Worm (Caenorhabditis elegans) whole organism, L4 larva: ENCODE data around the gene Y47D7A.17.

ENCODE experiments used
- F37D6.2 ChIP-seq: sonication (generic microtip); optimal IDR thresholded peaks from 2 replicates; lab custom pipeline; 2016; ENCODE audit warnings: mild to moderate bottlenecking, missing genetic modification characterization, missing compliant biosample characterization
- F49E8.2 ChIP-seq: sonication (generic microtip); optimal IDR thresholded peaks from 2 replicates; lab custom pipeline; 2016; ENCODE audit warnings: missing compliant biosample characterization, mild to moderate bottlenecking, missing genetic modification characterization, borderline replicate concordance
- Y48G9A.11 ChIP-seq: fragments of 200-800 bp; sonication (Bioruptor generic); IDR thresholded peaks from 2 replicates; pipeline ENCODE4 v1.3.6; 2022; ENCODE audit warnings: missing genetic modification reagents, missing genetic modification characterization, missing compliant biosample characterization
- Y5F2A.4 ChIP-seq: fragments of 200-800 bp; sonication (Bioruptor generic); optimal IDR thresholded peaks from 2 replicates; lab custom pipeline; 2018; ENCODE audit warnings: mild to moderate bottlenecking, missing genetic modification characterization, missing compliant biosample characterization
- Y75B8A.6 ChIP-seq: fragments of 200-800 bp; sonication (Bioruptor generic); IDR thresholded peaks from 2 replicates; pipeline ENCODE4 v1.3.6; 2022; ENCODE audit warnings: missing genetic modification reagents, missing genetic modification characterization, missing compliant biosample characterization
- arid-1 ChIP-seq: fragments of 200-800 bp; sonication (Bioruptor generic); conservative IDR thresholded peaks from 2 replicates; pipeline ENCODE4 v1.3.6; 2022; ENCODE audit warnings: missing genetic modification reagents, missing genetic modification characterization, missing compliant biosample characterization
- ceh-32 ChIP-seq: sonication (generic microtip); optimal IDR thresholded peaks from 2 replicates; lab custom pipeline; 2016; ENCODE audit warnings: mild to moderate bottlenecking, missing genetic modification characterization, missing compliant biosample characterization; ENCODE audit not compliant: poor library complexity
- ceh-44 ChIP-seq: fragments of 200-800 bp; sonication (Bioruptor generic); IDR thresholded peaks from 2 replicates; pipeline ENCODE4 v1.3.6; 2022; ENCODE audit warnings: missing genetic modification reagents, missing genetic modification characterization, missing compliant biosample characterization
- ceh-82 ChIP-seq: sonication (generic microtip); optimal IDR thresholded peaks from 2 replicates; lab custom pipeline; 2017; ENCODE audit warnings: missing biosample characterization, missing genetic modification characterization
- daf-19 ChIP-seq: fragments of 200-800 bp; sonication (Bioruptor generic); conservative IDR thresholded peaks from 2 replicates; pipeline ENCODE4 v1.3.6; 2022; ENCODE audit warnings: missing genetic modification characterization, missing compliant biosample characterization
- dmd-6 ChIP-seq: fragments of 200-800 bp; sonication (Bioruptor generic); IDR thresholded peaks from 2 replicates; pipeline ENCODE4 v1.3.6; 2022; ENCODE audit warnings: missing genetic modification reagents, missing genetic modification characterization, missing compliant biosample characterization
- dmd-8 ChIP-seq: fragments of 200-800 bp; sonication (Bioruptor generic); IDR thresholded peaks from 2 replicates; pipeline ENCODE4 v1.3.6; 2022; ENCODE audit warnings: missing genetic modification characterization, missing compliant biosample characterization
- dmd-9 ChIP-seq: fragments of 200-800 bp; sonication (Bioruptor generic); IDR thresholded peaks from 2 replicates; pipeline ENCODE4 v1.3.6; 2022; ENCODE audit warnings: missing genetic modification reagents, missing genetic modification characterization, missing compliant biosample characterization
- egl-27 ChIP-seq: sonication (generic microtip); optimal IDR thresholded peaks from 3 replicates; lab custom pipeline; 2017; ENCODE audit warnings: missing biosample characterization, missing genetic modification reagents, missing genetic modification characterization
- fkh-10 ChIP-seq: fragments of 150-350 bp; optimal IDR thresholded peaks from 2 replicates; lab custom pipeline; 2014; ENCODE audit warnings: missing biosample characterization, missing genetic modification reagents, missing genetic modification characterization
- fos-1 ChIP-seq: fragments of 150-350 bp; optimal IDR thresholded peaks from 2 replicates; lab custom pipeline; 2014; ENCODE audit warnings: missing biosample characterization, missing genetic modification characterization
- hif-1 ChIP-seq, 2 experiments: sonication (generic microtip); optimal IDR thresholded peaks; 2 replicates each; lab custom pipeline; 2016 to 2017; ENCODE audit warnings: missing compliant biosample characterization in 2 of 2, missing genetic modification characterization in 2 of 2, missing genetic modification reagents in 2 of 2, missing genotype in 2 of 2, mild to moderate bottlenecking in 1 of 2
- hlh-11 ChIP-seq: fragments of 200-800 bp; sonication (Bioruptor generic); optimal IDR thresholded peaks from 2 replicates; lab custom pipeline; 2018; ENCODE audit warnings: mild to moderate bottlenecking, missing genetic modification characterization, missing compliant biosample characterization
- hlh-30 ChIP-seq: sonication (generic microtip); optimal IDR thresholded peaks from 2 replicates; lab custom pipeline; 2017; ENCODE audit warnings: antibody characterized with exemption, mild to moderate bottlenecking, missing genetic modification characterization, missing compliant biosample characterization; ENCODE audit not compliant: insufficient read depth
- hmg-1.1 ChIP-seq: fragments of 200-800 bp; sonication (Bioruptor generic); IDR thresholded peaks from 2 replicates; pipeline ENCODE4 v1.3.6; 2022; ENCODE audit warnings: missing genetic modification reagents, missing genetic modification characterization, missing compliant biosample characterization
- lin-38 ChIP-seq: fragments of 200-800 bp; sonication (Bioruptor generic); IDR thresholded peaks from 2 replicates; pipeline ENCODE4 v1.3.6; 2022; ENCODE audit warnings: missing genetic modification reagents, missing genetic modification characterization, missing compliant biosample characterization
- lir-3 ChIP-seq: sonication (generic microtip); optimal IDR thresholded peaks from 2 replicates; lab custom pipeline; 2016; ENCODE audit warnings: mild to moderate bottlenecking, missing genetic modification characterization, missing compliant biosample characterization
- madf-9 ChIP-seq: fragments of 200-800 bp; sonication (Bioruptor generic); conservative IDR thresholded peaks from 2 replicates; pipeline ENCODE4 v1.3.6; 2022; ENCODE audit warnings: missing genetic modification reagents, missing genetic modification characterization, missing compliant biosample characterization
- mdl-1 ChIP-seq, 2 experiments: fragments of 150-350 bp in 1 of 2; sonication (generic microtip) in 1 of 2; optimal IDR thresholded peaks; 2 replicates each; lab custom pipeline; 2014 to 2017; ENCODE audit warnings: missing biosample characterization in 2 of 2, missing genetic modification characterization in 2 of 2
- mdt-29 ChIP-seq: fragments of 200-800 bp; sonication (Bioruptor generic); IDR thresholded peaks from 2 replicates; pipeline ENCODE4 v1.3.6; 2022; ENCODE audit warnings: missing genetic modification reagents, missing genetic modification characterization, missing compliant biosample characterization
- mep-1 ChIP-seq: fragments of 150-350 bp; sonication (generic microtip); optimal IDR thresholded peaks from 3 replicates; lab custom pipeline; 2014; ENCODE audit warnings: missing biosample characterization, missing genetic modification characterization
- mes-2 ChIP-seq: sonication (generic microtip); optimal IDR thresholded peaks from 2 replicates; lab custom pipeline; 2016; ENCODE audit warnings: missing genotype, mild to moderate bottlenecking, missing genetic modification characterization, missing compliant biosample characterization; ENCODE audit not compliant: poor library complexity, severe bottlenecking
- nhr-10 ChIP-seq: fragments of 150-350 bp; optimal IDR thresholded peaks from 2 replicates; lab custom pipeline; 2014; ENCODE audit warnings: missing biosample characterization, missing genetic modification characterization
- nhr-11 ChIP-seq: fragments of 150-350 bp; optimal IDR thresholded peaks from 2 replicates; lab custom pipeline; 2014; ENCODE audit warnings: missing biosample characterization, missing genetic modification characterization
- nhr-48 ChIP-seq: sonication (generic microtip); optimal IDR thresholded peaks from 2 replicates; lab custom pipeline; 2016; ENCODE audit warnings: mild to moderate bottlenecking, missing genetic modification characterization, missing compliant biosample characterization
- nhr-6 ChIP-seq: fragments of 150-350 bp; optimal IDR thresholded peaks from 2 replicates; lab custom pipeline; 2014; ENCODE audit warnings: missing biosample characterization, missing genetic modification characterization
- nhr-77 ChIP-seq: fragments of 150-350 bp; optimal IDR thresholded peaks from 2 replicates; lab custom pipeline; 2014; ENCODE audit warnings: missing biosample characterization, missing genetic modification characterization
- skn-1 ChIP-seq: fragments of 150-350 bp; optimal IDR thresholded peaks from 2 replicates; lab custom pipeline; 2014; ENCODE audit warnings: missing biosample characterization, missing genetic modification characterization
- snpc-1.2 ChIP-seq: fragments of 200-800 bp; sonication (Bioruptor generic); IDR thresholded peaks from 2 replicates; pipeline ENCODE4 v1.3.6; 2022; ENCODE audit warnings: missing genetic modification reagents, missing genetic modification characterization, missing compliant biosample characterization
- spr-3 ChIP-seq: fragments of 200-800 bp; sonication (Bioruptor generic); optimal IDR thresholded peaks from 2 replicates; lab custom pipeline; 2018; ENCODE audit warnings: mild to moderate bottlenecking, missing genetic modification characterization, missing compliant biosample characterization
- tag-97 ChIP-seq: fragments of 200-800 bp; sonication (Bioruptor generic); IDR thresholded peaks from 2 replicates; pipeline ENCODE4 v1.3.6; 2022; ENCODE audit warnings: missing genetic modification characterization, missing compliant biosample characterization
- unc-130 ChIP-seq: sonication (generic microtip); optimal IDR thresholded peaks from 2 replicates; lab custom pipeline; 2016; ENCODE audit warnings: missing genetic modification reagents, missing genetic modification characterization, missing compliant biosample characterization
- zag-1 ChIP-seq: fragments of 150-350 bp; optimal IDR thresholded peaks from 2 replicates; lab custom pipeline; 2014; ENCODE audit warnings: missing biosample characterization, missing genetic modification characterization
- zfp-3 ChIP-seq: fragments of 200-800 bp; sonication (Bioruptor generic); conservative IDR thresholded peaks from 2 replicates; pipeline ENCODE4 v1.3.6; 2022; ENCODE audit warnings: missing genetic modification reagents, missing genetic modification characterization, missing compliant biosample characterization
- zip-11 ChIP-seq: fragments of 200-800 bp; sonication (Bioruptor generic); IDR thresholded peaks from 2 replicates; pipeline ENCODE4 v1.3.6; 2022; ENCODE audit warnings: missing genetic modification characterization, missing compliant biosample characterization
- zip-2 ChIP-seq: fragments of 150-350 bp; optimal IDR thresholded peaks from 2 replicates; lab custom pipeline; 2014; ENCODE audit warnings: missing biosample characterization, missing genetic modification characterization
- ztf-11 ChIP-seq: fragments of 150-350 bp; optimal IDR thresholded peaks from 2 replicates; lab custom pipeline; 2014; ENCODE audit warnings: missing biosample characterization, missing genetic modification characterization
- ztf-7 ChIP-seq: fragments of 150-350 bp; optimal IDR thresholded peaks from 2 replicates; lab custom pipeline; 2014; ENCODE audit warnings: missing biosample characterization, missing genetic modification characterization

The Y47D7A.17 gene

ce11 chrV:4450523-4451089 lies 39.0 kb upstream of the Y47D7A.17 start, which contains the start of gene rft-2 (continued):
- TF ChIP-seq hif-1 (tag; optimal IDR thresholded peaks at IDR 0.05; lab: Kevin White, UChicago) (peak in 1 of 2 experiments; percentile 31), mdl-1 (tag; optimal IDR thresholded peaks at IDR 0.05; lab: Kevin White, UChicago) (peak in 1 of 2 experiments; percentile 7), fkh-10 (GFP tag; lab: Kevin White, UChicago) (peak; percentile 24), nhr-10 (tag; lab: Kevin White, UChicago) (no peak), Y5F2A.4 (GFP tag; lab: Kevin White, UChicago) (no peak), mdt-29 (no peak), daf-19 (GFP tag; lab: Robert Waterston, UW) (no peak), skn-1 (tag; lab: Kevin White, UChicago) (no peak), zip-11 (GFP tag; lab: Robert Waterston, UW) (no peak), ceh-32 (tag; lab: Kevin White, UChicago) (no peak), Y75B8A.6 (GFP tag; lab: Robert Waterston, UW) (no peak), dmd-6 (no peak), mep-1 (tag; lab: Kevin White, UChicago) (peak; percentile 55), nhr-11 (tag; lab: Kevin White, UChicago) (no peak), dmd-9 (GFP tag; lab: Robert Waterston, UW) (no peak), egl-27 (tag; lab: Kevin White, UChicago) (no peak), ceh-44 (GFP tag; lab: Robert Waterston, UW) (no peak), tag-97 (GFP tag; lab: Robert Waterston, UW) (no peak), Y48G9A.11 (GFP tag; lab: Robert Waterston, UW) (no peak), hmg-1.1 (GFP tag; lab: Robert Waterston, UW) (peak; percentile 45; the same call in 1 of the 2 replicates), lin-38 (GFP tag; lab: Robert Waterston, UW) (peak; percentile 97), nhr-77 (tag; lab: Kevin White, UChicago) (peak; percentile 17), dmd-8 (GFP tag; lab: Robert Waterston, UW) (no peak), zip-2 (tag; lab: Kevin White, UChicago) (no peak), hlh-30 (tag; lab: Kevin White, UChicago) (peak; percentile 6), F37D6.2 (tag; lab: Kevin White, UChicago) (peak; percentile 9), ztf-7 (tag; lab: Kevin White, UChicago) (no peak), madf-9 (GFP tag; lab: Robert Waterston, UW) (no peak), nhr-48 (tag; lab: Kevin White, UChicago) (no peak), unc-130 (no peak), mes-2 (tag; lab: Kevin White, UChicago) (no peak), ztf-11 (tag; lab: Kevin White, UChicago) (no peak), zfp-3 (GFP tag; lab: Robert Waterston, UW) (no peak), spr-3 (GFP tag; lab: Kevin White, UChicago) (no peak), nhr-6 (tag; lab: Kevin White, UChicago) (no peak), zag-1 (tag; lab: Kevin White, UChicago) (no peak)

- TF ChIP-seq lin-38 (GFP tag; lab: Robert Waterston, UW): peak; percentile 63; the same call in 1 of the 2 replicates
- TF ChIP-seq ceh-82: no peak
- TF ChIP-seq snpc-1.2 (GFP tag; lab: Robert Waterston, UW): peak; percentile 38; the same call in 1 of the 2 replicates
- TF ChIP-seq F49E8.2 (tag; lab: Kevin White, UChicago): peak; percentile 52
- no peak for TF ChIP-seq hlh-11
- no peak for TF ChIP-seq lir-3
- 0 out of 2 replicates have a peak, but pooled peaks have one; percentile 11 for TF ChIP-seq arid-1 (GFP tag; lab: Robert Waterston, UW)
- peak; percentile 35 for TF ChIP-seq unc-130
- TF ChIP-seq hmg-1.1 (GFP tag; lab: Robert Waterston, UW): no peak
- TF ChIP-seq fos-1 (tag; lab: Kevin White, UChicago): no peak
Measured at ce11 chrV:4447637-4448036, 36.0 kb upstream of the Y47D7A.17 start.
